Fruit fly (Drosophila melanogaster) whole organism, embryonic: ENCODE results near the gene ATPsynepsilonL.

Experiments used
- Adf1 ChIP-seq: fragments of 200-800 bp; sonication (Bioruptor generic); IDR thresholded peaks from 2 replicates; pipeline ENCODE4 v1.3.6; 2022; ENCODE audit warnings: missing biosample characterization, missing genetic modification characterization
- CG12769 ChIP-seq: fragments of 200-800 bp; sonication (Bioruptor generic); optimal IDR thresholded peaks from 2 replicates; lab custom pipeline; 2019; ENCODE audit warnings: missing biosample characterization, mild to moderate bottlenecking, missing genetic modification characterization, moderate library complexity
- CG13894 ChIP-seq: fragments of 200-800 bp; sonication (Bioruptor generic); optimal IDR thresholded peaks from 3 replicates; lab custom pipeline; 2018; ENCODE audit warnings: missing biosample characterization, mild to moderate bottlenecking, missing genetic modification characterization, moderate library complexity
- CG1647 ChIP-seq: fragments of 200-800 bp; sonication (Bioruptor generic); optimal IDR thresholded peaks from 3 replicates; lab custom pipeline; 2016; ENCODE audit warnings: missing biosample characterization, missing genetic modification characterization
- CG2199 ChIP-seq: fragments of 200-800 bp; sonication (Bioruptor generic); IDR thresholded peaks from 3 replicates; pipeline ENCODE4 v1.3.6; 2022; ENCODE audit warnings: missing biosample characterization, missing genetic modification characterization
- CG31365 ChIP-seq: fragments of 200-800 bp; sonication (Bioruptor generic); optimal IDR thresholded peaks from 2 replicates; lab custom pipeline; 2018; ENCODE audit warnings: missing biosample characterization, mild to moderate bottlenecking, missing genetic modification characterization
- CG3163 ChIP-seq: fragments of 200-800 bp; sonication (Bioruptor generic); optimal IDR thresholded peaks from 3 replicates; lab custom pipeline; 2016; ENCODE audit warnings: missing biosample characterization, missing genetic modification characterization
- CG34224 ChIP-seq: fragments of 200-800 bp; sonication (Bioruptor generic); IDR thresholded peaks from 3 replicates; pipeline ENCODE4 v1.3.6; 2022; ENCODE audit warnings: missing biosample characterization, missing genetic modification characterization; ENCODE audit not compliant: partially characterized antibody
- CG42726 ChIP-seq: fragments of 200-800 bp; sonication (Bioruptor generic); IDR thresholded peaks from 2 replicates; pipeline ENCODE4 v1.3.6; 2022; ENCODE audit warnings: missing biosample characterization, missing genetic modification characterization; ENCODE audit not compliant: partially characterized antibody
- CG4707 ChIP-seq: fragments of 200-800 bp; sonication (Bioruptor generic); optimal IDR thresholded peaks from 2 replicates; lab custom pipeline; 2018; ENCODE audit warnings: missing biosample characterization, mild to moderate bottlenecking, missing genetic modification characterization, moderate library complexity
- CG5953 ChIP-seq: fragments of 200-800 bp; sonication (Bioruptor generic); IDR thresholded peaks from 2 replicates; pipeline ENCODE4 v1.3.6; 2022; ENCODE audit warnings: missing biosample characterization, missing genetic modification characterization
- CG6254 ChIP-seq: fragments of 200-800 bp; sonication (Bioruptor generic); optimal IDR thresholded peaks from 3 replicates; lab custom pipeline; 2017; ENCODE audit warnings: mild to moderate bottlenecking, missing biosample characterization, missing genetic modification reagents, missing genetic modification characterization
- CG7271 ChIP-seq: fragments of 200-800 bp; sonication (Bioruptor generic); optimal IDR thresholded peaks from 2 replicates; lab custom pipeline; 2018; ENCODE audit warnings: missing biosample characterization, mild to moderate bottlenecking, missing genetic modification characterization, moderate library complexity
- CG8944 ChIP-seq: fragments of 200-800 bp; sonication (Bioruptor generic); optimal IDR thresholded peaks from 3 replicates; lab custom pipeline; 2016; ENCODE audit warnings: missing biosample characterization, missing genetic modification characterization
- CTCF ChIP-seq: fragments of 200-800 bp; sonication (Bioruptor generic); optimal IDR thresholded peaks from 2 replicates; lab custom pipeline; 2017; ENCODE audit warnings: missing biosample characterization, mild to moderate bottlenecking, missing genetic modification characterization, moderate library complexity
- CrebB ChIP-seq: fragments of 200-800 bp; sonication (Bioruptor generic); optimal IDR thresholded peaks from 3 replicates; lab custom pipeline; 2018; ENCODE audit warnings: missing biosample characterization, mild to moderate bottlenecking, missing genetic modification characterization
- HLH54F ChIP-seq: fragments of 200-800 bp; sonication (Bioruptor generic); optimal IDR thresholded peaks from 3 replicates; lab custom pipeline; 2016; ENCODE audit warnings: missing biosample characterization, missing genetic modification characterization
- Med ChIP-seq: fragments of 200-800 bp; sonication (Bioruptor generic); peaks from one replicate; lab custom pipeline; 2016; ENCODE audit warnings: missing biosample characterization, missing genetic modification characterization, mild to moderate bottlenecking, inconsistent platforms, moderate library complexity
- Meics ChIP-seq: fragments of 200-800 bp; sonication (Bioruptor generic); optimal IDR thresholded peaks from 2 replicates; lab custom pipeline; 2017; ENCODE audit warnings: missing biosample characterization, mild to moderate bottlenecking, missing genetic modification characterization
- Mes4 ChIP-seq: fragments of 200-800 bp; sonication (Bioruptor generic); optimal IDR thresholded peaks from 2 replicates; lab custom pipeline; 2016; ENCODE audit warnings: missing biosample characterization, missing genetic modification characterization
- NC2α ChIP-seq: fragments of 200-800 bp; sonication (Bioruptor generic); optimal IDR thresholded peaks from 2 replicates; lab custom pipeline; 2016; ENCODE audit warnings: missing biosample characterization, missing genetic modification characterization
- Opbp ChIP-seq: fragments of 200-800 bp; sonication (Bioruptor generic); IDR thresholded peaks from 3 replicates; pipeline ENCODE4 v1.3.6; 2022; ENCODE audit warnings: missing biosample characterization, missing genetic modification characterization; ENCODE audit not compliant: partially characterized antibody
- Trl ChIP-seq, 3 experiments: fragments of >200 bp in 2 of 3; fragments of 200-800 bp in 1 of 3; sonication (Bioruptor generic) in 1 of 3; optimal IDR thresholded peaks; 2 replicates in 1 of 3; 3 replicates in 2 of 3; lab custom pipeline; 2016 to 2017; ENCODE audit warnings: missing biosample characterization in 1 of 3, missing genetic modification characterization in 1 of 3
- Xbp1 ChIP-seq: fragments of 200-800 bp; sonication (Bioruptor generic); optimal IDR thresholded peaks from 3 replicates; lab custom pipeline; 2016; ENCODE audit warnings: missing biosample characterization, mild to moderate bottlenecking, missing genetic modification characterization
- ap ChIP-seq: fragments of 200-800 bp; sonication (Bioruptor generic); IDR thresholded peaks from 2 replicates; pipeline ENCODE4 v1.3.6; 2022; ENCODE audit warnings: missing biosample characterization, missing genetic modification characterization
- ara ChIP-seq: fragments of 200-800 bp; sonication (Bioruptor generic); IDR thresholded peaks from 2 replicates; pipeline ENCODE4 v1.3.6; 2022; ENCODE audit warnings: missing biosample characterization, missing genetic modification characterization
- ase ChIP-seq: fragments of 200-800 bp; sonication (Bioruptor generic); IDR thresholded peaks from 3 replicates; pipeline ENCODE4 v1.3.6; 2022; ENCODE audit warnings: missing biosample characterization, missing genetic modification characterization
- cg ChIP-seq: fragments of 200-800 bp; sonication (Bioruptor generic); optimal IDR thresholded peaks from 3 replicates; lab custom pipeline; 2019; ENCODE audit warnings: missing biosample characterization, mild to moderate bottlenecking, missing genetic modification characterization, moderate library complexity
- chinmo ChIP-seq: fragments of 200-800 bp; sonication (Bioruptor generic); IDR thresholded peaks from 4 replicates; pipeline ENCODE4 v1.3.6; 2022; ENCODE audit warnings: missing biosample characterization, missing genetic modification characterization; ENCODE audit not compliant: partially characterized antibody
- crc ChIP-seq: fragments of 200-800 bp; sonication (Bioruptor generic); optimal IDR thresholded peaks from 2 replicates; lab custom pipeline; 2016; ENCODE audit warnings: missing biosample characterization, missing genetic modification characterization
- fd96Cb ChIP-seq: fragments of 200-800 bp; sonication (Bioruptor generic); optimal IDR thresholded peaks from 2 replicates; lab custom pipeline; 2018; ENCODE audit warnings: missing biosample characterization, mild to moderate bottlenecking, missing genetic modification characterization, moderate library complexity
- fu2 ChIP-seq: fragments of 200-800 bp; sonication (Bioruptor generic); optimal IDR thresholded peaks from 2 replicates; lab custom pipeline; 2016; ENCODE audit warnings: missing biosample characterization, missing genetic modification characterization
- kni ChIP-seq: fragments of 200-800 bp; sonication (Bioruptor generic); optimal IDR thresholded peaks from 3 replicates; lab custom pipeline; 2017; ENCODE audit warnings: mild to moderate bottlenecking, missing biosample characterization, missing genetic modification reagents, missing genetic modification characterization
- lab ChIP-seq: fragments of 200-800 bp; sonication (Bioruptor generic); optimal IDR thresholded peaks from 3 replicates; lab custom pipeline; 2017; ENCODE audit warnings: missing biosample characterization, missing genetic modification characterization, mild to moderate bottlenecking, moderate library complexity, missing genetic modification reagents
- nau ChIP-seq: fragments of 200-800 bp; sonication (Bioruptor generic); optimal IDR thresholded peaks from 3 replicates; lab custom pipeline; 2017; ENCODE audit warnings: missing biosample characterization, mild to moderate bottlenecking, missing genetic modification characterization, missing genetic modification reagents
- nerfin-2 ChIP-seq: fragments of 200-800 bp; sonication (Bioruptor generic); IDR thresholded peaks from 2 replicates; pipeline ENCODE4 v1.3.6; 2022; ENCODE audit warnings: missing biosample characterization, missing genetic modification characterization; ENCODE audit not compliant: partially characterized antibody
- pan ChIP-seq, 4 experiments: fragments of >200 bp in 3 of 4; fragments of 200-800 bp in 1 of 4; sonication (Bioruptor generic) in 1 of 4; optimal IDR thresholded peaks in 3 of 4; IDR thresholded peaks in 1 of 4; 2 replicates each; pipeline versions ENCODE4 v1.3.6 to Lab custom; 2017 to 2022; ENCODE audit warnings: missing biosample characterization in 2 of 4, missing genetic modification characterization in 2 of 4, mixed read lengths in 1 of 4
- row ChIP-seq: fragments of 200-800 bp; sonication (Bioruptor generic); IDR thresholded peaks from 3 replicates; pipeline ENCODE4 v1.3.6; 2022; ENCODE audit warnings: missing biosample characterization, missing genetic modification characterization
- sqz ChIP-seq: fragments of 200-800 bp; sonication (Bioruptor generic); optimal IDR thresholded peaks from 3 replicates; lab custom pipeline; 2018; ENCODE audit warnings: missing biosample characterization, mild to moderate bottlenecking, missing genetic modification characterization
- unpg ChIP-seq: fragments of 200-800 bp; sonication (Bioruptor generic); optimal IDR thresholded peaks from 3 replicates; lab custom pipeline; 2018; ENCODE audit warnings: missing biosample characterization, mild to moderate bottlenecking, missing genetic modification characterization, moderate library complexity
- vfl ChIP-seq: fragments of 200-800 bp; sonication (Bioruptor generic); optimal IDR thresholded peaks from 2 replicates; lab custom pipeline; 2016; ENCODE audit warnings: missing biosample characterization, missing genetic modification characterization

Gene ATPsynepsilonL

dm6 chr3R:10089171-10089664, 32.4 kb upstream of the ATPsynepsilonL start (continued):
- 0 out of 3 replicates have a peak, but pooled peaks have one; percentile 18 for TF ChIP-seq Opbp (GFP tag; lab: Robert Waterston, UW)
- no peak for TF ChIP-seq vfl (GFP tag; lab: Kevin White, UChicago)
- no peak for TF ChIP-seq CG1647 (GFP tag; lab: Kevin White, UChicago)
- no peak for TF ChIP-seq fu2 (GFP tag; lab: Kevin White, UChicago)
- TF ChIP-seq Adf1 (GFP tag; lab: Robert Waterston, UW): peak; percentile 99
- TF ChIP-seq HLH54F (GFP tag; lab: Kevin White, UChicago): no peak
- TF ChIP-seq CG5953 (GFP tag; lab: Robert Waterston, UW): no peak
- TF ChIP-seq CrebB: no peak

dm6 chr3R:10090906-10091305, 30.7 kb upstream of the ATPsynepsilonL start:
- TF ChIP-seq chinmo (GFP tag; lab: Robert Waterston, UW) (0 out of 4 replicates have a peak, but pooled peaks have one; percentile 15), Med (GFP tag; lab: Kevin White, UChicago) (peak; percentile 8), fd96Cb (tag; lab: Kevin White, UChicago) (no peak), CTCF (GFP tag; lab: Kevin White, UChicago) (peak; percentile 76), CG2199 (GFP tag; lab: Robert Waterston, UW) (0 out of 3 replicates have a peak, but pooled peaks have one; percentile 12), CG6254 (GFP tag; lab: Kevin White, UChicago) (peak; percentile 94)
- TF ChIP-seq, all 482 proteins: peak for 5

dm6 chr3R:10091513-10091912, 30.1 kb upstream of the ATPsynepsilonL start:
- no peak for TF ChIP-seq CG7271 (tag; lab: Kevin White, UChicago)
- no peak for TF ChIP-seq ap (GFP tag; lab: Robert Waterston, UW)
- TF ChIP-seq, all 482 proteins: peak for 0

- TF ChIP-seq ase (GFP tag; lab: Robert Waterston, UW): 0 out of 3 replicates have a peak, but pooled peaks have one; percentile 28
- 0 out of 2 replicates have a peak, but pooled peaks have one; percentile 37 for TF ChIP-seq nerfin-2
- TF ChIP-seq sqz (GFP tag; lab: Kevin White, UChicago): peak; percentile 50
- TF ChIP-seq Mes4 (GFP tag; lab: Kevin White, UChicago): no peak
- peak; percentile 19 for TF ChIP-seq unpg (GFP tag; lab: Kevin White, UChicago)
- peak; percentile 19 for TF ChIP-seq lab (GFP tag; lab: Kevin White, UChicago)
- TF ChIP-seq Trl (optimal IDR thresholded peaks at IDR 0.05; lab: Kevin White, UChicago): peak; percentile 83 to 91
- TF ChIP-seq Trl (GFP tag; optimal IDR thresholded peaks at IDR 0.05; lab: Kevin White, UChicago): no peak
- TF ChIP-seq pan (optimal IDR thresholded peaks at IDR 0.05; lab: Kevin White, UChicago): no peak
- TF ChIP-seq pan (GFP tag; optimal IDR thresholded peaks at IDR 0.05 in 1 of 2, IDR thresholded peaks at IDR 0.05 in 1 of 2): peak in 1 of 2 experiments; percentile 14
- peak; percentile 87 for TF ChIP-seq cg (GFP tag; lab: Kevin White, UChicago)
- TF ChIP-seq Xbp1: peak; percentile 27
- TF ChIP-seq nau (GFP tag; lab: Kevin White, UChicago): peak; percentile 55
- peak; percentile 8 for TF ChIP-seq CG31365 (tag; lab: Kevin White, UChicago)
- TF ChIP-seq Meics (GFP tag; lab: Kevin White, UChicago): peak; percentile 5
- peak; percentile 43 for TF ChIP-seq CG12769 (tag; lab: Kevin White, UChicago)
- TF ChIP-seq CG6254 (GFP tag; lab: Kevin White, UChicago): peak; percentile 6
- TF ChIP-seq crc: no peak
- TF ChIP-seq CG4707 (GFP tag; lab: Kevin White, UChicago): no peak
- TF ChIP-seq kni: peak; percentile 32
- no peak for TF ChIP-seq NC2α (GFP tag; lab: Kevin White, UChicago)
- no peak for TF ChIP-seq row
- TF ChIP-seq CG13894 (tag; lab: Kevin White, UChicago): peak; percentile 27
- TF ChIP-seq CG34224 (GFP tag; lab: Robert Waterston, UW): peak; percentile 27; the same call in 1 of the 3 replicates
- 0 out of 2 replicates have a peak, but pooled peaks have one; percentile 17 for TF ChIP-seq CG42726 (GFP tag; lab: Robert Waterston, UW)
- 0 out of 2 replicates have a peak, but pooled peaks have one; percentile 12 for TF ChIP-seq ara (GFP tag; lab: Robert Waterston, UW)
- TF ChIP-seq CG8944 (GFP tag; lab: Kevin White, UChicago): no peak
- peak; percentile 9 for TF ChIP-seq CG3163 (GFP tag; lab: Kevin White, UChicago)
Observed at dm6 chr3R:10093252-10094030, 28.1 kb upstream of the ATPsynepsilonL start.
